Fruit fly (Drosophila melanogaster): ENCODE data around the gene CG4594.

DNA sequence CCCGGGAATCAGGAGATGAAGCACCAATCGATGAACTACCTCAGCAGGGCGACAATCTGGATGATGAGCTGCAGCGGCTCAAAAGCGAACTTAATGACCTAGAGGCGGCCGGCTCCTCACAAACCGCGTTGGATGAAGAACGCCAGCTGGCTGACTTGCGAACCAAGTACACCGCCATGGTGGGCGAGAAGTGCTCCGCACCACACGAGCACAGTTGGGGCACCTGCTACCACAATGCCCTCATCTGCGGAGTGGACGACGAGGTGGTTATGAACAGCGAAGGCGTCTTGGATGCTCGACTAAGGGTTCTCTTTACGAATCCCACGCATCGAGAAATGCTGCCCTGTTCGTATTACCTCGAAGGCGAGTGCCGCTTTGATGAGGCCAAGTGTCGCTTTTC is 34.7 kb downstream of the CG4594 start:
- TF ChIP-seq CG11294 (GFP tag; IDR thresholded peaks at IDR 0.05) (no peak), Eip75B (GFP tag; optimal IDR thresholded peaks at IDR 0.05) (no peak), CG10631 (GFP tag; optimal IDR thresholded peaks at IDR 0.05) (no peak), fkh (GFP tag; optimal IDR thresholded peaks at IDR 0.05) (no peak), Sox15 (GFP tag; optimal IDR thresholded peaks at IDR 0.05) (no peak)

All from whole organism, prepupa.